Fruit fly (Drosophila melanogaster): ENCODE results near the gene dar1.

DNA sequence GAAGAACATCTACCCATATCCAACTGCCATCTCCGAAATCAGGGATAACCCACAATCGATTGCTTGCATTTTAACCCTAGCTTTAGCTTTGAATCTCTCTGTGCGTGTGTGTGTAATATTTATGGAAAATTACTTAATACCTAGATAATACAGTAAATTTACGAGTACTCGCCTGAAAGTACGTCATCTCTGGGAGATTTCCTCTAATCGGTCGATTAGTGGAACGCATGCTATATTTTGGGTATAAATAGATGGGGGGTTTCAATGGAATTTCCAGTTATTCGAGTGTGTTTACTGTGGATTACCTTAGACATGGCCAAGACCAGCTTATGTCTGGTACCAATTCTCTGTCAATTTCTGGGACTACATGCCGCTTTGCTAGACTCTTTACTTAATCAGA lies 11.1 kb upstream of the dar1 start, which contains the start of gene CG10357:
- no peak for TF ChIP-seq kay (GFP tag; ENCODE audit: borderline replicate concordance)
- no peak for TF ChIP-seq CG33017 (tag; optimal IDR thresholded peaks at IDR 0.05)
- no peak for TF ChIP-seq toe (GFP tag; optimal IDR thresholded peaks at IDR 0.05)
- no peak for TF ChIP-seq CG7101 (tag; optimal IDR thresholded peaks at IDR 0.05)
- no peak for TF ChIP-seq bab1 (GFP tag; optimal IDR thresholded peaks at IDR 0.05)
- TF ChIP-seq cnc (optimal IDR thresholded peaks at IDR 0.05) = no peak
- TF ChIP-seq Crg-1 (GFP tag; optimal IDR thresholded peaks at IDR 0.05) = no peak
- TF ChIP-seq ovo (GFP tag; optimal IDR thresholded peaks at IDR 0.05) = no peak
- no peak for TF ChIP-seq CG12768 (GFP tag; optimal IDR thresholded peaks at IDR 0.05)
- TF ChIP-seq CG1620 (GFP tag; optimal IDR thresholded peaks at IDR 0.05) = no peak
